Fruit fly (Drosophila melanogaster) S2 (cell line): ENCODE results near the gene KrT95D.

Source experiments
- CG8478 ChIP-seq: fragments of >200 bp; optimal IDR thresholded peaks from 2 replicates; lab custom pipeline; 2018
- CTCF ChIP-seq, 2 experiments: fragments of >200 bp; optimal IDR thresholded peaks; 2 replicates each; lab custom pipeline; 2018

KrT95D gene

DNA sequence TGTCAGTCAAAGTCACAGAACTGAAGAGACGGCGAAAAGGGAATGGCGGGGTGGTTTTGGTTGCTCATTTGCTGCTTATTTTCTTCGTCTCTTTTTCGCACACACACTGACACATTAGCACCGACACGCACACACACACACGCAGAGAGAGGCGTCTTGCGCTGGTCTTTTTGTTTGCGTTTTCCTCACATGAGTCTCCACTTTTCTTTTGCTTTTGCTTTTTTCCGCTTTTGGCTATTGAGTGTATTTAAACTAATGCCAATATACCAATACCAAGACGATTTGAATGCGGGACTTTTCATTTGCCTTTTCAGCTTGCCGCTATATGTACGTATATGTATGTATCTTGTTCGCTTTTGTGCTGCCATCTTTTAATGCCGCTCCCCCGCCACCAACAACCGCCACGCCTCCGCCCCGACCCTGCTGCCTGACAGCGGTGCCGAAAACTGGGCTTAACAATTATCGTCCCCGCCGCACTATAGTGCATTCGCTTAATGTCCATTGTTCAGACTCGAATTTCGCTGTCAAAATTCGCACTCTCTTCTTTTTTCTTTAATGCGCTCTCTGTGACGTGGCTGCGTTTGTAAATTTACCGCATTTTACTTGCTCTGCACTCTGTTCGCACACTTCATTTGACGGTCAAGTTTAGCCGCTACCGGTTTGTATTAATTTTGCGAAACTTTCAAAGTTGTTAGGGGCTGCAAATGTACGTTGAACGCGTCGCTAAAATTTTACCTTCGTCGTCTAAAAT, 15.8 kb upstream of the KrT95D start, which contains the start of gene CG5986:
Gene CG5986 (plus strand): TSS at position 565 of the 751 bp plus-strand sequence.
- TF ChIP-seq CTCF (optimal IDR thresholded peaks at IDR 0.05; lab: Kevin White, UChicago) = no peak
- TF ChIP-seq CG8478 (lab: Kevin White, UChicago) = no peak

DNA sequence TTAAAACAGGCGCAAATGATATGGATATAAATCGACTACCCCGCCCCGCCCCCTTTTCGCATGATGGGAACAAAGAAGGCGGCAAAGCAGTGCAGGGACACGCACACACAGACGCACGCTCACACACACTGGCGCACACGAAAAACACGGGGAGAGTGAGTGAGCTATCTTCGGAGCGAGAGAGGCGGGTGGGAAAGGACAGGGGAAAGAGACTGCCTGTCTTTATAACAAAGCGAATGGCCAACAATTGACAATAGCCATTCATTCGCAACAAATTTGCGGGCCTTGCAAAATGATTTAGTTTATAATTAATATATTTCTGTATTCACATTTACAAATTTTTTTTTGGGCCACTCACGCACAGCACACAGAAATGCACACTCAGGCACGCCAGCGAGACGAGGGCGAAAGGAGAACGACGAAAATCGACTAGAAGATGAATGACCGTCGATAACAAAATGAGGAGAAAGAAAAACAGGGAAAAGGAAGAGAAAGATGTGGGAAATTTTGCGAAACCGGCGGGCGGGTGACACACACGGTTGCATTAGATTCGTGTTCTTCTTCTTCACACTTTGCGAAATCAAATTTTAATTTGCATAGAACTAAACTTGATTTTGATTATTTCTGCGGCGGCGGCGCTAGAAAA, 15.1 kb upstream of the KrT95D start:
- TF ChIP-seq CTCF (optimal IDR thresholded peaks at IDR 0.05; lab: Kevin White, UChicago) = no peak
- TF ChIP-seq CG8478 (lab: Kevin White, UChicago) = no peak

DNA sequence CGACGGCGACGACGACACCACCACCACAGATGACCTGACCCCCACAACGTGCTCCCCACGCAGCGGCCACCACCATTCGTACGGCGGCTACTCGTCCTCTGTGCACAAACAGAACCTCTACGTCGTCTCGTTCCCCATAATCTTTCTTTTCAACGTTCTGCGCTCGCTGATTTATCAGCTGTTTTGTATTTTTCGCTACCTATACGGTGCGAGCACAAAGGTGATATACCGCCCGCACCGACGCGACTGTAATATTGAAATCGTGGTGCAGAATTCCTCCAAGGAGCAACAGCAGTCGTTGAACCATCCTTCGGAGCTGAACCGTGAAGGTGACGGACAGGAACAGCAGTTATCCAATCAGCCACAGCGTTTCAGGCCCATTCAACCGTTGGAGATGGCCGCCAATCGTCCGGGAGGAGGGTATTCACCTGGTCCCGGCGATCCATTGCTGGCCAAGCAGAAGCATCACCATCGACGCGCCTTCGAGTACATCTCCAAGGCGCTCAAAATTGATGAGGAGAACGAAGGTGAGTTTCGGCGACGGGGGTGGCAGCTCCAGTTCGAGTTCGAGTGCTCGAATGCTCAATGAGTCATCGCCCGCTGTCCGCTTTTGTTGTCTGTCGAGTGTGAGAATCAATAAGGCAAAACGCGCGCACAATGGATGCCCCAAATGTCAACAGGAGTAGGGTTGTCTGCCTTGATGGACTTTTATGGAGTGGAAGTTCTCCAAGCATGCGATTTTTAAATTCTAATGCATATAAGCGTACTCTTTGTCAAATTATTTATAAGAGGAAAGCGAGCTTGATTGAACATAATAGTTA, 7.3 kb upstream of the KrT95D start, which contains the start of gene Miro:
Gene Miro (minus strand): TSS at position 112 of the 821 bp plus-strand sequence.
- TF ChIP-seq CTCF (optimal IDR thresholded peaks at IDR 0.05; lab: Kevin White, UChicago) (no peak), CG8478 (lab: Kevin White, UChicago) (no peak)

- TF ChIP-seq CTCF (optimal IDR thresholded peaks at IDR 0.05; lab: Kevin White, UChicago) = no peak
- TF ChIP-seq CG8478 (lab: Kevin White, UChicago) = no peak
Measured at dm6 chr3R:24037538-24038265, 6.1 kb upstream of the KrT95D start, which contains the start of gene spas. spas (plus strand) TSS chr3R:24038215.

dm6 chr3R:24031019-24031824, 405 bp downstream of the KrT95D start:
- TF ChIP-seq CTCF (optimal IDR thresholded peaks at IDR 0.05; lab: Kevin White, UChicago) = peak in 1 of 2 experiments; percentile 40
- TF ChIP-seq CG8478 (lab: Kevin White, UChicago) = no peak

DNA sequence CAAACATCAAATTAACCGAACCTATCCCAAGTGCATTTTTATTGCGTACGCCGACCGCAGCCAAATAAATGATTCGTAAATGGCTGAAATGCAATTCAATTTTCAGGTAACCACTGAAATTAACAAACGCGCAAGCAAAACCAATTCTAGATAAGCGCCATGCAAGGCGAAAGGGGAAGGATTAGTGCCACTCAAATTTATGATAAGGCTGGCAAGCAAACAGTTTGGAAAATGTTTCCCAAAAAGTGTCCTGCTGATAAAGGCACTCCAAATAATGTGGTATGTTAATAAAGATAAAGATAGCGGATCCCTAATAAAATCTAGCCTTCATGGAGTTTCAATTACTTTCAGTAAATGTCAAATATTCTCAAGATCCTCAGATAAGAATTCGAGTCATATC, 4.4 kb downstream of the KrT95D start:
- TF ChIP-seq CG8478 (lab: Kevin White, UChicago) = no peak
- no peak for TF ChIP-seq CTCF (optimal IDR thresholded peaks at IDR 0.05; lab: Kevin White, UChicago)

dm6 chr3R:24026503-24026902, 5.1 kb downstream of the KrT95D start:
- TF ChIP-seq CTCF (optimal IDR thresholded peaks at IDR 0.05; lab: Kevin White, UChicago) (no peak), CG8478 (lab: Kevin White, UChicago) (no peak)

DNA sequence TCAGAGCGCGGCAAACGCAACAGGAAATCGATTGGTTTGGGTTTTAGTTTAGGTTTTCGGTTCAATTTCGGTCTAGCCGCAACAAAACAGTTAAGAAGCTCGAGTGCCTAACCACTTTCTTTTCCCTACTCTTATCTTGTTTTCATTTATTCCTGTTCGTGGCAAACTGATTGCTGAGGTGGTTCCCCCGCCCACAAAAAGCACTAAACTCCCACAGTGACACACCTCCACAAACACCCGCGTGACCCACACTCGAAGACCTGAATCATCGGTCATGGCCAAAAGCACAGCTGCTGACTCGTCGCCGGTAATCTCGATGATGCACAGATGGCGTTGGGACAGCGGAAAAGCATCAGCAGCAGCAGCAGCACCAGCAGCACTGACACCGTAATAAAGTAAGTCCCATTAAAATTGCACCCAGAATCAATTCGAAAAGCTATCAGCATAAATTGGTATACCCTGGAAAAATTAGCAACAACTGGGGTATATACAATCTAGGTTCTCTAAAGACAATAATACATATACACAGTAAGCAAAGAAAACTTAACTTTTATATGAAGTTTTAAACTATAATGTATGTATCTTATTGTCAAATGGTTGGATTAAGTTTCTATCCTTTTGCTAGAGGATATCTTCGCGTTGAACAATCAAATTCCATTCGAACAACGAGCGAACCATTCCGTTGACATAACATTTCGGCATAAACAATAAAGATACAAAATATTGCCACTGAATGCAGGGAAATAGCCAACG, 5.7 kb downstream of the KrT95D start:
- TF ChIP-seq CG8478 (lab: Kevin White, UChicago) (no peak), CTCF (optimal IDR thresholded peaks at IDR 0.05; lab: Kevin White, UChicago) (no peak)

- TF ChIP-seq CTCF (optimal IDR thresholded peaks at IDR 0.05; lab: Kevin White, UChicago) (no peak), CG8478 (lab: Kevin White, UChicago) (no peak)
Measured at dm6 chr3R:24024688-24025087, 6.9 kb downstream of the KrT95D start.

dm6 chr3R:24024123-24024522, 7.5 kb downstream of the KrT95D start:
- no peak for TF ChIP-seq CG8478 (lab: Kevin White, UChicago)
- TF ChIP-seq CTCF (optimal IDR thresholded peaks at IDR 0.05; lab: Kevin White, UChicago) = no peak

DNA sequence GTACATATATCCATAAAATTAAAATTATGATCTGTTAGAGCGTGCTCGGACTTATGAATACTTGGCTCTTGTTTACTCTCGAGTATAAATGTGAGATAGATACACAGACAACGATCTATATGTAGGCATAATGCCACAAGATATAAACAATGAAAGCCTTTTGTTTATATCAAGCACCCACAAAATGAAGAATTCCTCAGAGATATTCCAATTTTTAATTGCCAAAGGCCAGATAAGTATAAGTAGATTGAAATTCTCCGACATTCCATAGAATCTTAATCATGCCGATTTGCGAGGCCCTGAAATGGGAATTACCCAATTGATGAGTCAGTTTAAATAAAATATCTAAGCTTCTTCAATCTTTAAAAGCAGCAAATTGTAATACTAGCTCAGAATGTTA, 9.7 kb downstream of the KrT95D start:
- TF ChIP-seq CTCF (optimal IDR thresholded peaks at IDR 0.05; lab: Kevin White, UChicago) (no peak), CG8478 (lab: Kevin White, UChicago) (no peak)

DNA sequence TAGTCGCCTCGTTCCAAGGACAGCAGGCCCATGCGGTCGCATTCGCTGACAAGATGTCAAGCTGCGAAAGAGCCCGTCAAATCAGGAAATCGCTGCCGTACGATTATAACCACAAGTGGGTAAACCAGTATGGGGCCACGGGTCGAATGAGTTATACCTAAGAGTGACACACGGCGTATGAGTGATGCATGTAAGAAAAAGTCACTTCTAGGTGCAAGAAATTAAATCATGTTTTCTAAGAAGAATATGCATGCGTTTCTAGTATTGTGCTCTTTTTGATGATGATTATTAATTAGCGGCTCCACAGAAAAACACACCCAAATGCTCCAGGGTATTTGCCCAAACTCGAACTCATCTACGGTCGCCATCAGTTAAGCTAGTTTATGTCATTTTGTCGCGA, 14.0 kb downstream of the KrT95D start:
- TF ChIP-seq CTCF (optimal IDR thresholded peaks at IDR 0.05; lab: Kevin White, UChicago) (no peak), CG8478 (lab: Kevin White, UChicago) (no peak)
